Worm (Caenorhabditis elegans) whole organism, midembryonic: ENCODE data around the gene ZK896.4.

ENCODE experiments used
- T22C8.4 ChIP-seq: fragments of 200-800 bp; sonication (Bioruptor generic); IDR thresholded peaks from 2 replicates; pipeline ENCODE4 v1.3.6; 2022; ENCODE audit warnings: missing genetic modification characterization, missing compliant biosample characterization
- cog-1 ChIP-seq: sonication (generic microtip); optimal IDR thresholded peaks from 2 replicates; lab custom pipeline; 2016; ENCODE audit warnings: missing genetic modification characterization, missing compliant biosample characterization
- flt-1 ChIP-seq: fragments of 200-800 bp; sonication (Bioruptor generic); IDR thresholded peaks from 2 replicates; pipeline ENCODE4 v1.3.6; 2022; ENCODE audit warnings: missing genetic modification characterization, missing compliant biosample characterization
- klf-2 ChIP-seq: fragments of 200-800 bp; sonication (Bioruptor generic); conservative IDR thresholded peaks from 2 replicates; pipeline ENCODE4 v1.3.6; 2022; ENCODE audit warnings: missing genetic modification reagents, missing genetic modification characterization, missing compliant biosample characterization
- med-1 ChIP-seq: sonication (generic microtip); optimal IDR thresholded peaks from 2 replicates; lab custom pipeline; 2017; ENCODE audit warnings: missing genetic modification characterization, mild to moderate bottlenecking, missing compliant biosample characterization, antibody characterized with exemption, missing genetic modification reagents; ENCODE audit not compliant: insufficient read depth
- ref-1 ChIP-seq: fragments of 200-800 bp; sonication (Bioruptor generic); conservative IDR thresholded peaks from 2 replicates; pipeline ENCODE4 v1.3.6; 2022; ENCODE audit warnings: missing genetic modification reagents, missing genetic modification characterization, missing compliant biosample characterization
- tab-1 ChIP-seq: fragments of 200-800 bp; sonication (Bioruptor generic); IDR thresholded peaks from 2 replicates; pipeline ENCODE4 v1.3.6; 2022; ENCODE audit warnings: missing genetic modification characterization, missing compliant biosample characterization
- ztf-23 ChIP-seq: fragments of 200-800 bp; sonication (Bioruptor generic); IDR thresholded peaks from 2 replicates; pipeline ENCODE4 v1.3.6; 2022; ENCODE audit warnings: missing genetic modification reagents, missing genetic modification characterization, missing compliant biosample characterization
- ztf-29 ChIP-seq: fragments of 200-800 bp; sonication (Bioruptor generic); IDR thresholded peaks from 2 replicates; pipeline ENCODE4 v1.3.6; 2022; ENCODE audit warnings: missing genetic modification reagents, missing genetic modification characterization, missing compliant biosample characterization

The ZK896.4 gene

DNA sequence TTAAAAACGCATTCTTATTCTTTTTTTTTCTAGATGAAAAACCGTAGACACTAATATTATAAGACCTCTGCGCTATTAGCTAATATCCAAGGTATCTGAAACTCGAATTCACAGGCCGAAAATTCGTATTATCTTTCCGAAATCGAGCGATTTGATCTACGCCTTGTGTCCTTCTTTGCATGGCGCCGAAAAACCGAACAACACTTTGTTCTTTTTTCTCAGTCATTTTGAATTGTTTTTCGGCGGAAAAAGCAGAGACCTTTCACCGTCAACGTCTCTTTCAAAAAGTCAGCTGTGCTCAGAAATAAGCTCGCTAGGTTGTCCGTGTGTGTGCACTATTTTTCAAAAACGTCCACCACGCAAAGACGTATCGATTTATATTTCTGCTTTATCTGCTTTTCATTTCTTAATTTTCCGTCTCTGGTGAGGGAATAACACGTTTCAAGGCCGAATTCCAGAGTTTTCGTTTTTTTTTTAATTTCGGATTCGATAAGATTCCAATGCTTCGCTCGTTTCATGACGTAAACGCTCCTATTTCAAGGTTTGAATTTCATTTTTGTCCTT, 52.2 kb downstream of the ZK896.4 start:
- TF ChIP-seq cog-1 (tag; lab: Kevin White, UChicago) (no peak), T22C8.4 (GFP tag; lab: Robert Waterston, UW) (no peak), ztf-23 (GFP tag; lab: Robert Waterston, UW) (no peak), flt-1 (GFP tag; lab: Robert Waterston, UW) (no peak), ztf-29 (no peak), ref-1 (GFP tag; lab: Robert Waterston, UW) (no peak), tab-1 (GFP tag; lab: Robert Waterston, UW) (no peak), med-1 (GFP tag; lab: Kevin White, UChicago) (no peak), klf-2 (GFP tag; lab: Robert Waterston, UW) (no peak)
